Worm (Caenorhabditis elegans) whole organism, late embryonic: Measurements from ENCODE around the gene C18C4.7.

ENCODE experiments used
- C08G9.2 ChIP-seq: sonication (generic microtip); optimal IDR thresholded peaks from 2 replicates; lab custom pipeline; 2016; ENCODE audit warnings: mild to moderate bottlenecking, missing genetic modification characterization, moderate library complexity, missing compliant biosample characterization
- C38D4.7 ChIP-seq: fragments of 200-800 bp; sonication (Bioruptor generic); optimal IDR thresholded peaks from 2 replicates; lab custom pipeline; 2018; ENCODE audit warnings: mild to moderate bottlenecking, missing genetic modification characterization, moderate library complexity, missing compliant biosample characterization
- T23F11.4 ChIP-seq: fragments of 200-800 bp; sonication (Bioruptor generic); optimal IDR thresholded peaks from 2 replicates; lab custom pipeline; 2018; ENCODE audit warnings: mild to moderate bottlenecking, missing genetic modification characterization, missing compliant biosample characterization
- ahr-1 ChIP-seq: sonication (generic microtip); optimal IDR thresholded peaks from 2 replicates; lab custom pipeline; 2016; ENCODE audit warnings: missing genetic modification characterization, missing compliant biosample characterization
- ama-1 ChIP-seq: fragments of 150-350 bp; optimal IDR thresholded peaks from 2 replicates; lab custom pipeline; 2014
- ceh-6 ChIP-seq: fragments of 200-800 bp; sonication (Bioruptor generic); optimal IDR thresholded peaks from 2 replicates; lab custom pipeline; 2018; ENCODE audit warnings: mild to moderate bottlenecking, missing genetic modification characterization, missing compliant biosample characterization
- madf-2 ChIP-seq: sonication (generic microtip); optimal IDR thresholded peaks from 2 replicates; lab custom pipeline; 2017; ENCODE audit warnings: missing genetic modification characterization, missing compliant biosample characterization
- mec-3 ChIP-seq: sonication (generic microtip); optimal IDR thresholded peaks from 2 replicates; lab custom pipeline; 2016; ENCODE audit warnings: borderline replicate concordance, missing genetic modification characterization, missing compliant biosample characterization

DNA sequence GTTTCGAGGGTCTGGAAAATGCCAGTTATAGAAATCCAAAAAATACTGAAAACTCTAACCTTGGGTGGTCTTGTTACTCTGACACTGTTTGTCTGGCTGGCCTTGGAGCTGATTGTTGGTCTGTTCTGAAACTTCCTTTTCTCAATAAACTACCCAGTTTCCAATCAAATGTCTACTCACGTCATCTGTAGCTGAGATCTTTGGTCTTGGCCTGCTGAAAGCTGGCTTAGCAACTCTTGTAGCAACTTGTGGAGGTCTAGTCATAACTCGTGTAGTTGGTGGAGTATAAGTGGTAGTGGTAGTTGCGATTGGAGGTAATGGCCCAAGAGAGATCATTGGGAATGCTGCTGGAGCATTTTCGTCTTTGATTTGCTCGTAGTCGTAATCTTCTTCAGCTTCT is 43.2 kb upstream of the C18C4.7 start:
- no peak for TF ChIP-seq ceh-6
- no peak for TF ChIP-seq madf-2
- TF ChIP-seq C08G9.2 (tag; lab: Kevin White, UChicago), result no peak
- TF ChIP-seq T23F11.4 (GFP tag; lab: Kevin White, UChicago), result no peak
- TF ChIP-seq ama-1 (lab: Kevin White, UChicago), result no peak
- TF ChIP-seq C38D4.7 (GFP tag; lab: Kevin White, UChicago), result no peak
- no peak for TF ChIP-seq mec-3 (tag; lab: Kevin White, UChicago)
- TF ChIP-seq ahr-1 (tag; lab: Kevin White, UChicago), result no peak
